Fruit fly (Drosophila melanogaster) whole organism, prepupa: ENCODE measurements around the gene Lgr3.

ENCODE experiments used
- CG11762 ChIP-seq: fragments of 200-800 bp; sonication (Bioruptor generic); optimal IDR thresholded peaks from 3 replicates; lab custom pipeline; 2016; ENCODE audit warnings: missing biosample characterization, missing genetic modification characterization; ENCODE audit not compliant: insufficient read depth
- CG1621 ChIP-seq: fragments of 200-800 bp; sonication (Bioruptor generic); optimal IDR thresholded peaks from 3 replicates; lab custom pipeline; 2018; ENCODE audit warnings: missing biosample characterization, mild to moderate bottlenecking, missing genetic modification characterization
- CG16779 ChIP-seq: fragments of 200-800 bp; sonication (Bioruptor generic); optimal IDR thresholded peaks from 3 replicates; lab custom pipeline; 2017; ENCODE audit warnings: missing biosample characterization, mild to moderate bottlenecking, missing genetic modification characterization
- CG34406 ChIP-seq: fragments of 200-800 bp; sonication (Bioruptor generic); optimal IDR thresholded peaks from 3 replicates; lab custom pipeline; 2016; ENCODE audit warnings: missing biosample characterization, missing genetic modification characterization
- CG4318 ChIP-seq: fragments of 200-800 bp; sonication (Bioruptor generic); optimal IDR thresholded peaks from 3 replicates; lab custom pipeline; 2017; ENCODE audit warnings: missing biosample characterization, mild to moderate bottlenecking, missing genetic modification characterization
- CG6792 ChIP-seq: fragments of 200-800 bp; sonication (Bioruptor generic); optimal IDR thresholded peaks from 3 replicates; lab custom pipeline; 2016; ENCODE audit warnings: missing biosample characterization, missing genetic modification characterization
- CG7368 ChIP-seq: fragments of 200-800 bp; sonication (Bioruptor generic); optimal IDR thresholded peaks from 3 replicates; lab custom pipeline; 2016; ENCODE audit warnings: missing biosample characterization, missing genetic modification characterization
- CG8319 ChIP-seq: fragments of 200-800 bp; sonication (Bioruptor generic); optimal IDR thresholded peaks from 3 replicates; lab custom pipeline; 2016; ENCODE audit warnings: missing biosample characterization, missing genetic modification characterization
- Hr38 ChIP-seq: sonication (Bioruptor generic); optimal IDR thresholded peaks from 2 replicates; lab custom pipeline; 2016; ENCODE audit warnings: missing biosample characterization, missing genetic modification characterization
- Hr4 ChIP-seq: fragments of 200-800 bp; sonication (Bioruptor generic); optimal IDR thresholded peaks from 3 replicates; lab custom pipeline; 2016; ENCODE audit warnings: missing biosample characterization, missing genetic modification characterization
- OdsH ChIP-seq: fragments of 200-800 bp; sonication (Bioruptor generic); optimal IDR thresholded peaks from 3 replicates; lab custom pipeline; 2016; ENCODE audit warnings: missing biosample characterization, missing genetic modification characterization
- Sox102F ChIP-seq: fragments of 200-800 bp; sonication (Bioruptor generic); optimal IDR thresholded peaks from 2 replicates; lab custom pipeline; 2016; ENCODE audit warnings: missing biosample characterization, mild to moderate bottlenecking, missing genetic modification characterization
- Sox14 ChIP-seq: fragments of 200-800 bp; sonication (Bioruptor generic); optimal IDR thresholded peaks from 3 replicates; lab custom pipeline; 2016; ENCODE audit warnings: missing biosample characterization, missing genetic modification characterization
- esn ChIP-seq: fragments of 200-800 bp; sonication (Bioruptor generic); optimal IDR thresholded peaks from 2 replicates; lab custom pipeline; 2016; ENCODE audit warnings: missing biosample characterization, mild to moderate bottlenecking, missing genetic modification characterization, moderate library complexity

DNA sequence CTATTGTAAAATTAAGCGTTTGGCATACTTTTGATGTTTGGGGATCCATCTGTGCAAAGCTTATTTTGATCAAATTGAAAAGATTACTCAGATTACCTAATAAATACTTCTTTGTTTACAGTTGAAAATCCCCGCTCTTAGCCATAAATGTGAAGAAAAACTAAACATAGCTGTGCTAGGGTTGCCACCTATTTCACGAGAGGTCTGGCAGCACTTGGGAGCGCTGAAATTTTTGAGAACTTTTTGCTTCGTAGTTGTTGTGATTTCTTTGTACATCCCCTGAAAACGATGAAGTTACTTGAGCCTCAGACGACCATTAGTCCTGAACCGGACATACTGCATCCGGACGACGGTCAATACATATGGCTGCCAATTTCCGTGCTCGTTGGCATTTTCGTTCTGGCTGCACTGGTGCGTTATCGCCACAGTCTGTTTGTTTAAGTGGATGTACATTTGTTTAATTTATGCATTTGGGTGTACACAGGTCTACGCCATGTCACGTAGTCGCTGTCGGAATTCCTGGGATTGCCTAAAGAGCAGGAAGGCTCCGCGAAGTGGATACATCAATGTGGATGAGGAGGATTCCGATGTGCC is 13.0 kb downstream of the Lgr3 start, which contains the start of the genes CG4730 and CG5039:
- TF ChIP-seq CG34406 (GFP tag; lab: Kevin White, UChicago), result no peak
- no peak for TF ChIP-seq CG4318
- TF ChIP-seq CG16779, result no peak
- no peak for TF ChIP-seq CG11762
- no peak for TF ChIP-seq CG6792 (GFP tag; lab: Kevin White, UChicago)
- no peak for TF ChIP-seq CG8319
- no peak for TF ChIP-seq CG7368 (GFP tag; lab: Kevin White, UChicago)
- no peak for TF ChIP-seq Sox14 (GFP tag; lab: Kevin White, UChicago)
- no peak for TF ChIP-seq Hr38 (GFP tag; lab: Kevin White, UChicago)
- no peak for TF ChIP-seq Sox102F (GFP tag; lab: Kevin White, UChicago)
- TF ChIP-seq esn, result no peak
- no peak for TF ChIP-seq OdsH (GFP tag; lab: Kevin White, UChicago)
- TF ChIP-seq CG1621 (tag; lab: Kevin White, UChicago), result no peak
- no peak for TF ChIP-seq Hr4 (GFP tag; lab: Kevin White, UChicago)
